Worm (Caenorhabditis elegans): Measurements from ENCODE around the gene cash-1.

The cash-1 gene

DNA sequence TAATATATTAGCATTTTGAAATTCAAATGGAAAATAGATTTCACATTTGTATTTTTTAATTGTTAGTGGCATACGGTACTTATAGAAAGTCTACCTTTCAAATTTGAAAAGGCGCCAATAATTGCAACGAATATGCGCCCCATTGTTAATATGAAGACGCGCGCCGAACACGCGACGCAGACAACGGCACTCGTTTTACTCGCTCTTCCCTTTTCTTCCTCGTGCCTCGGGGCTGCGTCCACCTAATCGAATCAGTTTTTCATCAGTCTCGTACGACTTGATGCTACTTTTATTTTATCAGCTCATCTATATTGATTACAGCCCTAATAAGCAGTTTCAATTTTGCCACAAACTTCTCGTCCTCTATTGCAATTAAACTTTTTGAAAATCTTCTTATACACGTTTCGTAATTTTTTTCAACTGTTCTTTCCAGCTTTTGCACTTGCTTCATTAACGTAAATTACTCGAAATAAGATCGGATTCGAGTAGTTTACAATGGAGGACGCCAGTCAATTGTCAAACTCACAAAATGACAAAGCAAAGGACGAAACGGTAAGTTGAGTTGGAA, at the start of gene cash-1:
cash-1 (plus strand) TSS at position 432 of the 568 bp plus-strand sequence.
- TF ChIP-seq snpc-4 (tag; optimal IDR thresholded peaks at IDR 0.05) (peak; percentile 45), lin-13 (GFP tag; optimal IDR thresholded peaks at IDR 0.05) (peak; percentile 72), fos-1 (tag; optimal IDR thresholded peaks at IDR 0.05) (peak; percentile 59), unc-62 (GFP tag; optimal IDR thresholded peaks at IDR 0.05) (no peak), blmp-1 (tag; optimal IDR thresholded peaks at IDR 0.05; ENCODE audit: insufficient read depth) (peak; percentile 7), C34F6.9 (tag; optimal IDR thresholded peaks at IDR 0.05) (peak; percentile 66), nhr-21 (tag; optimal IDR thresholded peaks at IDR 0.05) (peak; percentile 6), unc-55 (GFP tag; optimal IDR thresholded peaks at IDR 0.05) (no peak), nhr-6 (tag; optimal IDR thresholded peaks at IDR 0.05) (no peak), lsy-2 (tag; optimal IDR thresholded peaks at IDR 0.05) (peak in 1 of 2 experiments; percentile 74), peb-1 (tag; optimal IDR thresholded peaks at IDR 0.05) (no peak), nhr-10 (tag; optimal IDR thresholded peaks at IDR 0.05) (no peak), ztf-11 (tag; optimal IDR thresholded peaks at IDR 0.05) (no peak), gmeb-1 (tag; optimal IDR thresholded peaks at IDR 0.05) (peak; percentile 78), lin-39 (tag; optimal IDR thresholded peaks at IDR 0.05) (no peak), sma-9 (GFP tag; optimal IDR thresholded peaks at IDR 0.05) (peak; percentile 58), sma-9 (tag; optimal IDR thresholded peaks at IDR 0.05) (no peak), sem-4 (tag; optimal IDR thresholded peaks at IDR 0.05) (peak; percentile 48), crh-2 (tag; optimal IDR thresholded peaks at IDR 0.05) (peak; percentile 75), lin-11 (tag; optimal IDR thresholded peaks at IDR 0.05) (peak; percentile 7), alr-1 (tag; optimal IDR thresholded peaks at IDR 0.05) (no peak), nhr-129 (tag; optimal IDR thresholded peaks at IDR 0.05) (peak; percentile 71), nhr-25 (tag; optimal IDR thresholded peaks at IDR 0.05) (peak; percentile 46), mdl-1 (tag; optimal IDR thresholded peaks at IDR 0.05) (peak in 1 of 2 experiments; percentile 45), sma-3 (GFP tag; optimal IDR thresholded peaks at IDR 0.05) (peak; percentile 57), F13H6.1 (tag; optimal IDR thresholded peaks at IDR 0.05) (peak; percentile 24), ZK546.5 (tag; optimal IDR thresholded peaks at IDR 0.05) (no peak)

DNA sequence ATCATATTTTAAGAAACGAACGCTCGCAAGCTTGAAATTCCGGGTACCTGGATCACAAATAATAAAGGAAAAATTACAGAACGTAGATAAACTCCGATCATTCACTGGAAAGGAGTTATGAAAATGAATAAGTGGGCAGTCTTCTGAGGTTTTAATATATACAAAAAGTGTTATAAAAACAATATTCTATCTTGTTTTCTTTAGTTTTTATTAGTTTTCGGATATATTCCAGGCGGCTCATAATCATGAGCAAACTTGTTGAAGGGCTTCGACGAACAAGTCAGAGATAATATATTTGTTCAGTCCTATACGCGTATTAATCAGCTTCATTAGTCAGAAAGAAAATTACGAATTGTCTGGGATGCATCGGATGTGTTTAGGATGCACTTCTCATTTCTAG, 48.1 kb upstream of the cash-1 start, which contains the start of gene gcy-6:
gcy-6 (minus strand) TSS at position 101 of the 400 bp plus-strand sequence.
- TF ChIP-seq egl-27 (tag; optimal IDR thresholded peaks at IDR 0.05) (no peak), aly-2 (tag; optimal IDR thresholded peaks at IDR 0.05) (no peak), nhr-77 (tag; optimal IDR thresholded peaks at IDR 0.05) (no peak), lin-11 (tag; optimal IDR thresholded peaks at IDR 0.05) (no peak), nhr-25 (tag; optimal IDR thresholded peaks at IDR 0.05) (no peak), nhr-6 (tag; optimal IDR thresholded peaks at IDR 0.05) (no peak), sma-3 (GFP tag; optimal IDR thresholded peaks at IDR 0.05) (no peak), unc-39 (tag; optimal IDR thresholded peaks at IDR 0.05) (no peak), C34F6.9 (tag; optimal IDR thresholded peaks at IDR 0.05) (no peak), skn-1 (tag; optimal IDR thresholded peaks at IDR 0.05) (no peak), nhr-21 (tag; optimal IDR thresholded peaks at IDR 0.05) (no peak), mab-5 (tag; optimal IDR thresholded peaks at IDR 0.05) (no peak), nhr-11 (tag; optimal IDR thresholded peaks at IDR 0.05) (no peak), lsy-2 (tag; optimal IDR thresholded peaks at IDR 0.05) (no peak), dmd-4 (tag; optimal IDR thresholded peaks at IDR 0.05) (no peak)

DNA sequence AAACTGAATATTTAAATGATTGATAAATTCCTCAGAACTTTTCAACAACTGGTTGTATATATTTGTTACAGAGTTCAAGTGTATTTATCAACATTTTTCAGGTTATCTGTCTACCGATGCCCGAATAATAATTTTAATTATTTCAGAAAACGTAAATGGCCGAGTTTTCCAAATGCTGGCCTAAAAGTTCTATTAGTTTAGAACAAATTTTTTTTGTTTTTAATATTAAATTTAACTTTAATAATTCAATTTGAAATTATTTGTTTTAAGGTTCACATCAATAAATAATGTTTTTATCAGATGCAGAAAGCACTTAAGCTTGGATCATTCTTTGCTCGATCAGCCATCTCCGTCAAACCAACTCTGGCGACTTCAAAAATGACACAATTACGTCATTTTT, 47.7 kb upstream of the cash-1 start, which contains the start of gene trx-2:
trx-2 (plus strand) TSS at position 301 of the 400 bp plus-strand sequence.
- TF ChIP-seq nhr-12 (tag; optimal IDR thresholded peaks at IDR 0.05), result no peak
- TF ChIP-seq mab-5 (tag; optimal IDR thresholded peaks at IDR 0.05), result no peak
- no peak for TF ChIP-seq egl-27 (tag; optimal IDR thresholded peaks at IDR 0.05)
- no peak for TF ChIP-seq ztf-4 (tag; optimal IDR thresholded peaks at IDR 0.05)
- TF ChIP-seq unc-39 (tag; optimal IDR thresholded peaks at IDR 0.05), result no peak
- no peak for TF ChIP-seq alr-1 (tag; optimal IDR thresholded peaks at IDR 0.05)
- no peak for TF ChIP-seq lin-11 (tag; optimal IDR thresholded peaks at IDR 0.05)
- no peak for TF ChIP-seq sma-9 (GFP tag; optimal IDR thresholded peaks at IDR 0.05)
- no peak for TF ChIP-seq sma-9 (tag; optimal IDR thresholded peaks at IDR 0.05)
- no peak for TF ChIP-seq elt-3 (tag; optimal IDR thresholded peaks at IDR 0.05)
- no peak for TF ChIP-seq unc-55 (GFP tag; optimal IDR thresholded peaks at IDR 0.05)
- TF ChIP-seq sma-3 (GFP tag; optimal IDR thresholded peaks at IDR 0.05), result no peak
- TF ChIP-seq ZK546.5 (tag; optimal IDR thresholded peaks at IDR 0.05), result no peak
- no peak for TF ChIP-seq C34F6.9 (tag; optimal IDR thresholded peaks at IDR 0.05)
- no peak for TF ChIP-seq F13H6.1 (tag; optimal IDR thresholded peaks at IDR 0.05)
- no peak for TF ChIP-seq ama-1 (optimal IDR thresholded peaks at IDR 0.05)
- TF ChIP-seq ztf-11 (tag; optimal IDR thresholded peaks at IDR 0.05), result no peak
- no peak for TF ChIP-seq mdl-1 (tag; optimal IDR thresholded peaks at IDR 0.05)
- no peak for TF ChIP-seq lin-39 (tag; optimal IDR thresholded peaks at IDR 0.05)

Measured in whole organism, L2 larva.